Worm (Caenorhabditis elegans) whole organism, mixed stage, embryonic: ENCODE results near the gene Y46G5A.47.

ENCODE experiments used
- M03D4.4 ChIP-seq: sonication (generic microtip); optimal IDR thresholded peaks from 2 replicates; lab custom pipeline; 2017; ENCODE audit warnings: mild to moderate bottlenecking, missing genetic modification characterization, missing compliant biosample characterization
- bed-3 ChIP-seq: fragments of 200-800 bp; sonication (Bioruptor generic); optimal IDR thresholded peaks from 3 replicates; lab custom pipeline; 2018; ENCODE audit warnings: mild to moderate bottlenecking, missing genetic modification characterization, moderate library complexity, missing compliant biosample characterization
- blmp-1 ChIP-seq: fragments of 150-350 bp; optimal IDR thresholded peaks from 2 replicates; lab custom pipeline; 2014; ENCODE audit warnings: missing biosample characterization, missing genetic modification characterization
- ceh-43 ChIP-seq: fragments of 200-800 bp; sonication (Bioruptor generic); optimal IDR thresholded peaks from 2 replicates; lab custom pipeline; 2018; ENCODE audit warnings: mild to moderate bottlenecking, missing genetic modification characterization, moderate library complexity, missing compliant biosample characterization
- ceh-83 ChIP-seq: fragments of 200-800 bp; sonication (Bioruptor generic); optimal IDR thresholded peaks from 2 replicates; lab custom pipeline; 2018; ENCODE audit warnings: mild to moderate bottlenecking, missing genetic modification characterization, missing compliant biosample characterization
- ces-1 ChIP-seq: fragments of 150-350 bp; optimal IDR thresholded peaks from 2 replicates; lab custom pipeline; 2014; ENCODE audit warnings: missing biosample characterization, missing genetic modification reagents, missing genetic modification characterization
- cnd-1 ChIP-seq: fragments of 200-800 bp; sonication (Bioruptor generic); optimal IDR thresholded peaks from 2 replicates; lab custom pipeline; 2018; ENCODE audit warnings: mild to moderate bottlenecking, missing genetic modification characterization, missing compliant biosample characterization
- drap-1 ChIP-seq: fragments of 200-800 bp; sonication (Bioruptor generic); optimal IDR thresholded peaks from 3 replicates; lab custom pipeline; 2018; ENCODE audit warnings: mild to moderate bottlenecking, missing genetic modification characterization, missing compliant biosample characterization
- elt-1 ChIP-seq: sonication (generic microtip); optimal IDR thresholded peaks from 2 replicates; lab custom pipeline; 2017; ENCODE audit warnings: missing genetic modification characterization, mild to moderate bottlenecking, missing compliant biosample characterization, antibody characterized with exemption, moderate library complexity, borderline replicate concordance; ENCODE audit not compliant: insufficient read depth
- elt-3 ChIP-seq: fragments of 150-350 bp; optimal IDR thresholded peaks from 2 replicates; lab custom pipeline; 2014; ENCODE audit warnings: missing biosample characterization, missing genetic modification characterization
- flh-1 ChIP-seq: fragments of 200-800 bp; sonication (Bioruptor generic); optimal IDR thresholded peaks from 2 replicates; lab custom pipeline; 2018; ENCODE audit warnings: mild to moderate bottlenecking, missing genetic modification characterization, moderate library complexity, missing compliant biosample characterization
- ham-2 ChIP-seq: fragments of 200-800 bp; sonication (Bioruptor generic); optimal IDR thresholded peaks from 2 replicates; lab custom pipeline; 2018; ENCODE audit warnings: mild to moderate bottlenecking, missing genetic modification characterization, missing compliant biosample characterization
- hlh-1 ChIP-seq: fragments of 150-350 bp; optimal IDR thresholded peaks from 2 replicates; lab custom pipeline; 2014; ENCODE audit warnings: missing biosample characterization, missing genetic modification reagents, missing genetic modification characterization
- lin-13 ChIP-seq: fragments of 150-350 bp; optimal IDR thresholded peaks from 2 replicates; lab custom pipeline; 2014; ENCODE audit warnings: missing biosample characterization, missing genetic modification characterization
- lin-32 ChIP-seq: fragments of 200-800 bp; sonication (Bioruptor generic); optimal IDR thresholded peaks from 2 replicates; lab custom pipeline; 2018; ENCODE audit warnings: mild to moderate bottlenecking, missing genetic modification characterization, missing compliant biosample characterization
- lsy-2 ChIP-seq: fragments of 150-350 bp; optimal IDR thresholded peaks from 2 replicates; lab custom pipeline; 2014; ENCODE audit warnings: missing biosample characterization, missing genetic modification characterization
- mep-1 ChIP-seq: fragments of 150-350 bp; optimal IDR thresholded peaks from 2 replicates; lab custom pipeline; 2017; ENCODE audit warnings: missing biosample characterization, missing genetic modification reagents, missing genetic modification characterization, inconsistent platforms
- mls-2 ChIP-seq: sonication (generic microtip); optimal IDR thresholded peaks from 2 replicates; lab custom pipeline; 2016; ENCODE audit warnings: mild to moderate bottlenecking, missing genetic modification characterization, moderate library complexity, missing compliant biosample characterization
- nhr-12 ChIP-seq: fragments of 150-350 bp; optimal IDR thresholded peaks from 2 replicates; lab custom pipeline; 2014; ENCODE audit warnings: missing biosample characterization, missing genetic modification characterization
- nhr-2 ChIP-seq: fragments of 150-350 bp; optimal IDR thresholded peaks from 2 replicates; lab custom pipeline; 2014; ENCODE audit warnings: missing biosample characterization, missing genetic modification characterization
- nhr-237 ChIP-seq: fragments of 150-350 bp; optimal IDR thresholded peaks from 2 replicates; lab custom pipeline; 2014; ENCODE audit warnings: missing biosample characterization, missing genetic modification characterization
- nhr-28 ChIP-seq: fragments of 150-350 bp; optimal IDR thresholded peaks from 2 replicates; lab custom pipeline; 2014; ENCODE audit warnings: missing biosample characterization, missing genetic modification characterization
- nhr-76 ChIP-seq: sonication (generic microtip); optimal IDR thresholded peaks from 2 replicates; lab custom pipeline; 2017; ENCODE audit warnings: missing biosample characterization, missing genetic modification characterization
- pha-4 ChIP-seq: fragments of 150-350 bp; optimal IDR thresholded peaks from 2 replicates; lab custom pipeline; 2018; ENCODE audit warnings: missing biosample characterization, missing genetic modification reagents, missing genetic modification characterization
- sem-2 ChIP-seq: fragments of 200-800 bp; sonication (Bioruptor generic); optimal IDR thresholded peaks from 2 replicates; lab custom pipeline; 2018; ENCODE audit warnings: mild to moderate bottlenecking, missing genetic modification characterization, missing compliant biosample characterization
- snpc-4 ChIP-seq: fragments of 150-350 bp; optimal IDR thresholded peaks from 2 replicates; lab custom pipeline; 2014; ENCODE audit warnings: missing biosample characterization, missing genetic modification characterization
- sptf-1 ChIP-seq: sonication (generic microtip); optimal IDR thresholded peaks from 2 replicates; lab custom pipeline; 2017; ENCODE audit warnings: mild to moderate bottlenecking, missing genetic modification characterization, moderate library complexity, missing compliant biosample characterization
- tbx-8 ChIP-seq: fragments of 200-800 bp; sonication (Bioruptor generic); optimal IDR thresholded peaks from 2 replicates; lab custom pipeline; 2018; ENCODE audit warnings: mild to moderate bottlenecking, missing genetic modification characterization, moderate library complexity, missing compliant biosample characterization
- unc-39 ChIP-seq: fragments of 150-350 bp; optimal IDR thresholded peaks from 2 replicates; lab custom pipeline; 2014; ENCODE audit warnings: missing biosample characterization, missing genetic modification characterization
- unc-62 ChIP-seq: fragments of 150-350 bp; optimal IDR thresholded peaks from 2 replicates; lab custom pipeline; 2014; ENCODE audit warnings: missing biosample characterization, missing genetic modification reagents, missing genetic modification characterization
- ztf-11 ChIP-seq: fragments of 150-350 bp; optimal IDR thresholded peaks from 2 replicates; lab custom pipeline; 2014; ENCODE audit warnings: missing biosample characterization, missing genetic modification characterization

Gene Y46G5A.47

DNA sequence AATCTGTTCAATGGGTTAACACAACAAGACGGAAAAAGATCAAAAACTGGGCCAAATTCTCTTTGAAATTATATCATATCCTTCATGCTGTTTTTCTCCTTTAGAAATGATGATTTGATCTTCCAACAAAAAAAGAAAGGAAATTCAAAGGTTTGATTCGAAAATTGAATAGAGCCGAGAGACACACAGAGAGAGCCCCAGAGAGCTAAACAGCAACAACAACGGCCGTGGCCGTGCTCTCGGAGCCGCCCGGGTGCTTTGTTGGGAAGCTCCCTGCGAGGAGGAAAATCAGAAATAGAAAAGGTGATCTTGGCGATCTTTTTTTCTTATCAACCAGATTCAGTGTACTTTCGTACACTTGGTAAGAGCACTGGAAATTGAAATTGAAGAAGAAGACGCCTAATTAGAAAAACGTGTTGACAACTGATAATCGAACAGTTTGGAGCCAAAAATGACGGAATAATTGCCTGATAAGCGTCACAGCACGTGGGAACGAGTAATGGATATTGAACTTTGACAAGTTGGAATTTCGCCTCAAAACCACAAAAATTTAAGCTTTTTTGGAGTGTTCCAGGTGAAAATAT is 7.8 kb downstream of the Y46G5A.47 start:
- no peak for TF ChIP-seq bed-3 (GFP tag; lab: Kevin White, UChicago)
- no peak for TF ChIP-seq mls-2 (tag; lab: Kevin White, UChicago)
- no peak for TF ChIP-seq ham-2 (GFP tag; lab: Kevin White, UChicago)
- no peak for TF ChIP-seq unc-39
- peak; percentile 35 for TF ChIP-seq ces-1 (GFP tag; lab: Kevin White, UChicago)
- TF ChIP-seq, all 35 proteins: peak for 1

DNA sequence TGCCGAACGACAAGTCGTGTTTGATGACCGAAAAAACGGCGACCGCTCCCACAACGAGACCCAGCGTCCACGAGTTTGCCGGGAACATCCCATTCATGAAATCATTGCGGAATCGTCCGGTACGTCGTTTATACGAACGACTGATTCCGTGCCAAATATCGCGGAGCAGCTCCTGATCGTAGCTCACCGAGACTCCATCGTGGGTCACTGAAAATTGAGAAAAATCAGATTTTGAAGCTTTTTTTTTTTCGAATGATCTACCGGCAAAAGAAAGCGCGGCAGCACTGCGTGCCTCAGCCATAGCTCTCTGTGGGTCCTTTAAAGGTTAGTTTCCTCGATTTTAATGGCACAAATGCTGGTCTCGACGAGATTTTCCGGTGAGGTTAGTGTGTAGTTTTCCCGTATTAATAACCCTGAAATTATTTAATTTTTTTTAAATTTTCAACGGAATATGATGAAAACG is 9.0 kb downstream of the Y46G5A.47 start, which contains the start of gene cpt-1:
TSS of gene cpt-1 (minus strand) at position 413 of the 463 bp plus-strand sequence.
- TF ChIP-seq M03D4.4, result no peak
- TF ChIP-seq snpc-4 (tag; lab: Kevin White, UChicago), result no peak
- TF ChIP-seq ham-2 (GFP tag; lab: Kevin White, UChicago), result no peak
- TF ChIP-seq cnd-1 (tag; lab: Kevin White, UChicago), result no peak
- TF ChIP-seq sptf-1 (tag; lab: Kevin White, UChicago), result no peak
- no peak for TF ChIP-seq nhr-28 (tag; lab: Kevin White, UChicago)

DNA sequence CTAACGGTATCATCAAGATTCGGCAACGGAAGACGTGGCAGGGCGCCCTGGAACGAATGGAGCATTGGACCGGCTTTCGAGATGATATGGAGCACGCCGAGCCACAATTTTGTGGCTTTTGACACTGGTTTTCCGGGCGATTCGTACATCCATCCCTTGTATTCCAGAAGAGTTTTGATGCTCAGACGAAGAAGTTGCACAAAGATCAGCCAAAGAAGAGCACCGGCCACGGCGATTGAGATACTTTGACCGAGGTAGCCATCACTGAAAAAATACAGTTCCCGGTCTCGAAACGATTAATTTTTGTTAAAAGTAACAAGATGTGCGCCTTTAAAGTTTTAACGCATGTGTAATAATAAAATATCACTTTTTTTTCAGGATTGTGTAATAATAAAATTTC is 9.9 kb downstream of the Y46G5A.47 start:
- TF ChIP-seq nhr-28 (tag; lab: Kevin White, UChicago), result no peak
- no peak for TF ChIP-seq ces-1 (GFP tag; lab: Kevin White, UChicago)
- no peak for TF ChIP-seq cnd-1 (tag; lab: Kevin White, UChicago)
- no peak for TF ChIP-seq nhr-76 (tag; lab: Kevin White, UChicago)
- no peak for TF ChIP-seq ham-2 (GFP tag; lab: Kevin White, UChicago)
- TF ChIP-seq sptf-1 (tag; lab: Kevin White, UChicago), result no peak
- no peak for TF ChIP-seq lin-13
- TF ChIP-seq drap-1 (GFP tag; lab: Kevin White, UChicago), result no peak
- TF ChIP-seq sem-2 (GFP tag; lab: Kevin White, UChicago), result no peak
- TF ChIP-seq pha-4, result no peak
- TF ChIP-seq blmp-1 (tag; lab: Kevin White, UChicago), result no peak
- TF ChIP-seq ceh-83, result no peak
- no peak for TF ChIP-seq nhr-12 (tag; lab: Kevin White, UChicago)
- TF ChIP-seq ceh-43 (GFP tag; lab: Kevin White, UChicago), result no peak
- TF ChIP-seq nhr-237 (tag; lab: Kevin White, UChicago), result no peak
- TF ChIP-seq tbx-8, result no peak
- no peak for TF ChIP-seq bed-3 (GFP tag; lab: Kevin White, UChicago)
- no peak for TF ChIP-seq nhr-2 (tag; lab: Kevin White, UChicago)
- TF ChIP-seq flh-1 (GFP tag; lab: Kevin White, UChicago), result no peak

DNA sequence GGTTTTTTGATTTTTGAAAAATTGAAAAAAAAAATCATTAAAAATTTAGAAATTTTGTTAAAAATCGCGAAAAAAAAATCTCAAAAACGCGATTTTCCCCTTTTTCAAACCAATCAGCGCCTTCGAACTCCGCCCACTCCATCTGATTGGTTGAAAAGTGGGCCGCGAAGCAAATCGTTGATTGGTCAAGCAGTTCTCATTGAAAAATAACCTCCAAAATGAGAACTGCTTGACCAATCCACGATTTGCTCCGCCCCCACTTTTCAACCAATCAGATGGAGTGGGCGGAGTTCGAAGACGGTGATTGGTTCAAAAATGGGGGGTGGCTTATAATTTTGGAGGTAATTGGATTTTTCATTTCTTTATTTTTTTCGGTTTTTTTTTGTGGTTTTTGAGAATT is 14.7 kb downstream of the Y46G5A.47 start:
- TF ChIP-seq drap-1 (GFP tag; lab: Kevin White, UChicago) (no peak), unc-39 (no peak), blmp-1 (tag; lab: Kevin White, UChicago) (no peak), mep-1 (tag; lab: Kevin White, UChicago) (no peak), flh-1 (GFP tag; lab: Kevin White, UChicago) (no peak), cnd-1 (tag; lab: Kevin White, UChicago) (no peak), elt-1 (tag; lab: Kevin White, UChicago) (no peak), lin-32 (GFP tag; lab: Kevin White, UChicago) (no peak), sem-2 (GFP tag; lab: Kevin White, UChicago) (no peak), nhr-12 (tag; lab: Kevin White, UChicago) (no peak), lin-13 (no peak), nhr-2 (tag; lab: Kevin White, UChicago) (no peak), tbx-8 (no peak)

DNA sequence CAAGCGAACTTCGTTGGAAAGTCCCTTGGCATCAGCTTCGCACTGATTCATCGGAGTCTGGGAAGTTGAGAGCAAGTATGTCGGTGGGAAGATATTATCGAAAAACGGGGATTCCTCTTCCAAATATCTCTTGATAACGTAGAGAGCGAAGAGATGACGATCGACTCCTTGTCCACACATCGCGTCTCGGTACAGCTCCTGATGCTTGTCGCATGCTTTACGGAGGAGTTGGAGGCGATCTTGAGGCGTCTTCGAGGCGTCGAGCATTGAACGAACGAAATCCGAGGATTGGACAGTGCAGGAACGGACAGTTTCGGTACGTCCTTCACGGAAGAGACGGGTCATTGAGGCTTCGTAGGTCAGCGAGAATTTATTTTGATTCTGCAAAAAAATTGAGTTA is 15.6 kb downstream of the Y46G5A.47 start:
- TF ChIP-seq mls-2 (tag; lab: Kevin White, UChicago), result no peak
- TF ChIP-seq flh-1 (GFP tag; lab: Kevin White, UChicago), result no peak
- TF ChIP-seq tbx-8, result no peak
- no peak for TF ChIP-seq ces-1 (GFP tag; lab: Kevin White, UChicago)
- no peak for TF ChIP-seq unc-39
- TF ChIP-seq drap-1 (GFP tag; lab: Kevin White, UChicago), result no peak
- TF ChIP-seq sptf-1 (tag; lab: Kevin White, UChicago), result no peak
- TF ChIP-seq nhr-28 (tag; lab: Kevin White, UChicago), result no peak
- TF ChIP-seq lsy-2 (tag; lab: Kevin White, UChicago), result no peak
- TF ChIP-seq hlh-1, result no peak
- TF ChIP-seq ceh-43 (GFP tag; lab: Kevin White, UChicago), result no peak
- TF ChIP-seq ham-2 (GFP tag; lab: Kevin White, UChicago), result no peak
- no peak for TF ChIP-seq nhr-237 (tag; lab: Kevin White, UChicago)
- no peak for TF ChIP-seq elt-3 (tag; lab: Kevin White, UChicago)
- no peak for TF ChIP-seq unc-62 (GFP tag; lab: Kevin White, UChicago)
- TF ChIP-seq M03D4.4, result no peak
- no peak for TF ChIP-seq sem-2 (GFP tag; lab: Kevin White, UChicago)
- no peak for TF ChIP-seq ztf-11 (tag; lab: Kevin White, UChicago)
- no peak for TF ChIP-seq pha-4
- no peak for TF ChIP-seq lin-32 (GFP tag; lab: Kevin White, UChicago)
